Fruit fly (Drosophila melanogaster) whole organism, wandering third instar larva: ENCODE data around the gene Mics1.

Experiments used
- Abd-B ChIP-seq: fragments of >200 bp; optimal IDR thresholded peaks from 2 replicates; lab custom pipeline; 2017; ENCODE audit warnings: missing biosample characterization, missing genetic modification characterization
- CG32264 ChIP-seq: fragments of 200-800 bp; sonication (Bioruptor generic); optimal IDR thresholded peaks from 2 replicates; lab custom pipeline; 2016; ENCODE audit warnings: missing biosample characterization, missing genetic modification characterization
- CrebA ChIP-seq: fragments of 200-800 bp; sonication (Bioruptor generic); optimal IDR thresholded peaks from 2 replicates; lab custom pipeline; 2016; ENCODE audit warnings: missing biosample characterization, mild to moderate bottlenecking, missing genetic modification characterization, borderline replicate concordance
- GATAd ChIP-seq: sonication (Bioruptor generic); optimal IDR thresholded peaks from 2 replicates; lab custom pipeline; 2016; ENCODE audit warnings: missing biosample characterization, missing genetic modification characterization
- HLH106 ChIP-seq: fragments of 200-800 bp; optimal IDR thresholded peaks from 3 replicates; lab custom pipeline; 2019; ENCODE audit warnings: missing biosample characterization, mild to moderate bottlenecking, missing genetic modification characterization, moderate library complexity
- Hnf4 ChIP-seq: fragments of 200-800 bp; sonication (Bioruptor generic); optimal IDR thresholded peaks from 2 replicates; lab custom pipeline; 2016; ENCODE audit warnings: missing biosample characterization, mild to moderate bottlenecking, missing genetic modification characterization
- Hr78 ChIP-seq: fragments of >200 bp; optimal IDR thresholded peaks from 2 replicates; lab custom pipeline; 2017; ENCODE audit warnings: missing biosample characterization, missing genetic modification characterization
- Jra ChIP-seq: sonication (Bioruptor generic); optimal IDR thresholded peaks from 2 replicates; lab custom pipeline; 2016; ENCODE audit warnings: missing biosample characterization, missing genetic modification characterization
- Mio ChIP-seq: sonication (Bioruptor generic); optimal IDR thresholded peaks from 2 replicates; lab custom pipeline; 2016; ENCODE audit warnings: missing biosample characterization, missing genetic modification characterization
- Myc ChIP-seq: fragments of >200 bp; optimal IDR thresholded peaks from 2 replicates; lab custom pipeline; 2017
- N ChIP-seq: fragments of >200 bp; optimal IDR thresholded peaks from 2 replicates; lab custom pipeline; 2018; ENCODE audit warnings: missing biosample characterization, missing external identifiers, missing genetic modification characterization
- OdsH ChIP-seq: fragments of 200-800 bp; sonication (Bioruptor generic); optimal IDR thresholded peaks from 2 replicates; lab custom pipeline; 2016; ENCODE audit warnings: missing biosample characterization, mild to moderate bottlenecking, missing genetic modification characterization
- Rel ChIP-seq, 2 experiments: fragments of 200-800 bp; sonication (Bioruptor generic) in 1 of 2; optimal IDR thresholded peaks; 2 replicates in 1 of 2; 3 replicates in 1 of 2; lab custom pipeline; 2016 to 2019; ENCODE audit warnings: mild to moderate bottlenecking in 2 of 2, missing biosample characterization in 2 of 2, missing genetic modification characterization in 2 of 2, moderate library complexity in 1 of 2
- Sp1 ChIP-seq: fragments of 200-800 bp; sonication (Bioruptor generic); optimal IDR thresholded peaks from 3 replicates; lab custom pipeline; 2019; ENCODE audit warnings: missing biosample characterization, mild to moderate bottlenecking, missing genetic modification characterization, moderate library complexity
- Vsx2 ChIP-seq: fragments of 200-300, 225-300 bp; sonication (Bioruptor generic); optimal IDR thresholded peaks from 2 replicates; lab custom pipeline; 2018; ENCODE audit warnings: missing biosample characterization, missing genetic modification characterization; ENCODE audit not compliant: partially characterized antibody
- br ChIP-seq: fragments of 200-800 bp; sonication (Bioruptor generic); optimal IDR thresholded peaks from 2 replicates; lab custom pipeline; 2016; ENCODE audit warnings: missing biosample characterization, missing genetic modification characterization
- brk ChIP-seq: fragments of 200-800 bp; sonication (Bioruptor generic); optimal IDR thresholded peaks from 2 replicates; lab custom pipeline; 2016; ENCODE audit warnings: missing biosample characterization, mild to moderate bottlenecking, missing genetic modification characterization
- dl ChIP-seq, 2 experiments: fragments of 175-275, 200-275 bp in 1 of 2; fragments of 200-275 bp in 1 of 2; sonication (Bioruptor generic); optimal IDR thresholded peaks; lab custom pipeline; 2018; ENCODE audit warnings: mild to moderate bottlenecking in 2 of 2, missing biosample characterization in 2 of 2, missing genetic modification characterization in 2 of 2, moderate library complexity in 2 of 2; ENCODE audit not compliant: partially characterized antibody in 2 of 2, insufficient read depth in 1 of 2
- dsf ChIP-seq: sonication (Bioruptor generic); optimal IDR thresholded peaks from 2 replicates; lab custom pipeline; 2016; ENCODE audit warnings: missing biosample characterization, missing genetic modification characterization, borderline replicate concordance
- ey ChIP-seq: fragments of 200-800 bp; sonication (Bioruptor generic); optimal IDR thresholded peaks from 2 replicates; lab custom pipeline; 2016; ENCODE audit warnings: missing biosample characterization, missing genetic modification characterization
- foxo ChIP-seq, 2 experiments: fragments of 200-800 bp; sonication (Bioruptor generic); optimal IDR thresholded peaks; 2 replicates in 1 of 2; 3 replicates in 1 of 2; lab custom pipeline; 2016 to 2017; ENCODE audit warnings: missing biosample characterization in 2 of 2, missing genetic modification characterization in 2 of 2
- h ChIP-seq: fragments of 200-800 bp; sonication (Bioruptor generic); optimal IDR thresholded peaks from 3 replicates; lab custom pipeline; 2016; ENCODE audit warnings: missing biosample characterization, mild to moderate bottlenecking, missing genetic modification characterization
- jim ChIP-seq: fragments of 175-275, 200-325 bp; sonication (Bioruptor generic); optimal IDR thresholded peaks from 2 replicates; lab custom pipeline; 2016; ENCODE audit warnings: missing biosample characterization, mild to moderate bottlenecking, missing genetic modification characterization
- lola ChIP-seq: fragments of >200 bp; optimal IDR thresholded peaks from 2 replicates; lab custom pipeline; 2017; ENCODE audit warnings: missing biosample characterization, missing genetic modification characterization
- psq ChIP-seq: fragments of 200-800 bp; sonication (Bioruptor generic); optimal IDR thresholded peaks from 3 replicates; lab custom pipeline; 2017; ENCODE audit warnings: missing biosample characterization, mild to moderate bottlenecking, missing genetic modification characterization, moderate library complexity
- rgr ChIP-seq: fragments of 200-800 bp; sonication (Bioruptor generic); optimal IDR thresholded peaks from 3 replicates; lab custom pipeline; 2016; ENCODE audit warnings: missing biosample characterization, mild to moderate bottlenecking, missing genetic modification characterization
- sage ChIP-seq: fragments of 200-800 bp; sonication (Bioruptor generic); optimal IDR thresholded peaks from 2 replicates; lab custom pipeline; 2016; ENCODE audit warnings: missing biosample characterization, mild to moderate bottlenecking, missing genetic modification characterization
- sv ChIP-seq: fragments of 200-800 bp; sonication (Bioruptor generic); optimal IDR thresholded peaks from 3 replicates; lab custom pipeline; 2016; ENCODE audit warnings: missing biosample characterization, missing genetic modification characterization
- tai ChIP-seq: sonication (Bioruptor generic); optimal IDR thresholded peaks from 2 replicates; lab custom pipeline; 2016; ENCODE audit warnings: missing biosample characterization, missing genetic modification characterization
- usp ChIP-seq: fragments of >200 bp; optimal IDR thresholded peaks from 2 replicates; lab custom pipeline; 2017; ENCODE audit warnings: missing biosample characterization, missing genetic modification characterization
- woc ChIP-seq: sonication (Bioruptor generic); optimal IDR thresholded peaks from 2 replicates; lab custom pipeline; 2016; ENCODE audit warnings: missing biosample characterization, mild to moderate bottlenecking, missing genetic modification characterization

The Mics1 gene

dm6 chr3R:7524160-7524559 is 22.0 kb upstream of the Mics1 start:
- TF ChIP-seq jim (GFP tag; lab: Kevin White, UChicago) = no peak
- no peak for TF ChIP-seq Mio (GFP tag; lab: Kevin White, UChicago)
- TF ChIP-seq dl (GFP tag; optimal IDR thresholded peaks at IDR 0.05; lab: Kevin White, UChicago; ENCODE audit: insufficient read depth in 1 of 2, partially characterized antibody in 2 of 2) = no peak
- TF ChIP-seq GATAd (GFP tag; lab: Kevin White, UChicago) = no peak
- TF ChIP-seq Abd-B (GFP tag; lab: Kevin White, UChicago) = no peak
- TF ChIP-seq brk (GFP tag; lab: Kevin White, UChicago) = no peak
- no peak for TF ChIP-seq rgr (GFP tag; lab: Kevin White, UChicago)

- TF ChIP-seq dsf (GFP tag; lab: Kevin White, UChicago) = no peak
- TF ChIP-seq ey (GFP tag; lab: Kevin White, UChicago) = no peak
- TF ChIP-seq h (GFP tag; lab: Kevin White, UChicago) = no peak
- TF ChIP-seq Hr78 (GFP tag; lab: Kevin White, UChicago) = no peak
- no peak for TF ChIP-seq sv (GFP tag; lab: Kevin White, UChicago)
- no peak for TF ChIP-seq HLH106 (tag; lab: Kevin White, UChicago)
- peak; percentile 84 for TF ChIP-seq CrebA
- TF ChIP-seq Myc (lab: Kevin White, UChicago) = no peak
- TF ChIP-seq jim (GFP tag; lab: Kevin White, UChicago) = no peak
- no peak for TF ChIP-seq tai (GFP tag; lab: Kevin White, UChicago)
- peak; percentile 45 for TF ChIP-seq psq (GFP tag; lab: Kevin White, UChicago)
- peak; percentile 31 for TF ChIP-seq Sp1 (GFP tag; lab: Kevin White, UChicago)
- peak; percentile 30 for TF ChIP-seq Rel (GFP tag; optimal IDR thresholded peaks at IDR 0.05; lab: Kevin White, UChicago)
- peak; percentile 38 for TF ChIP-seq Rel (tag; optimal IDR thresholded peaks at IDR 0.05; lab: Kevin White, UChicago)
- TF ChIP-seq Vsx2 (GFP tag; lab: Kevin White, UChicago) = no peak
These were observed 21.4 kb upstream of the Mics1 start, which contains the start of gene alpha-Est7 for dm6 chr3R:7523594-7523993. alpha-Est7 (minus strand) TSS chr3R:7523753.

- no peak for TF ChIP-seq CG32264 (GFP tag; lab: Kevin White, UChicago)
- no peak for TF ChIP-seq ey (GFP tag; lab: Kevin White, UChicago)
- TF ChIP-seq Mio (GFP tag; lab: Kevin White, UChicago) = no peak
- TF ChIP-seq Abd-B (GFP tag; lab: Kevin White, UChicago) = no peak
- TF ChIP-seq Rel (GFP tag; optimal IDR thresholded peaks at IDR 0.05; lab: Kevin White, UChicago) = no peak
- no peak for TF ChIP-seq Rel (tag; optimal IDR thresholded peaks at IDR 0.05; lab: Kevin White, UChicago)
- TF ChIP-seq HLH106 (tag; lab: Kevin White, UChicago) = no peak
- no peak for TF ChIP-seq h (GFP tag; lab: Kevin White, UChicago)
- no peak for TF ChIP-seq CrebA
- TF ChIP-seq woc (GFP tag; lab: Kevin White, UChicago) = no peak
- TF ChIP-seq dsf (GFP tag; lab: Kevin White, UChicago) = no peak
- TF ChIP-seq rgr (GFP tag; lab: Kevin White, UChicago) = no peak
- no peak for TF ChIP-seq lola (GFP tag; lab: Kevin White, UChicago)
- TF ChIP-seq Jra (GFP tag; lab: Kevin White, UChicago) = no peak
- no peak for TF ChIP-seq Hnf4 (GFP tag; lab: Kevin White, UChicago)
- no peak for TF ChIP-seq sv (GFP tag; lab: Kevin White, UChicago)
These were observed 20.2 kb upstream of the Mics1 start for dm6 chr3R:7522266-7522955.

DNA sequence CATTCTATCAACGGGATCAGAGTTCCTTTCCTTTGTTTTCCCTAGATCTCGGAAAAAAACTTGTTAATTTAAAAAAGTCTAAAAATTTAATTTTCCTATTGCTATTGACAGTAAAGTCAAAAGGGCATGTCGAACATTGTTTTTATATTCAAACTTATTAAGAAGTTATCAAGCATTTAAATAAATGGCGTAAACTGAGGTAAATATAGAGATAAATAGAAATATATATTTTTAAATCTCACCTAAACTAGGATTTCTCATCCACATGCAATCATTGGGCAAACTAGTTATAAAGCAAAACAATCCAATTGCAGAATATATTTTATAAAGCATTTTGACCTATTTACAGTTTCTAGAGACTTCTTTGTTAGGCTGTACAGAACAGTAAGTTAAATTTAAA is 17.2 kb upstream of the Mics1 start, which contains the start of gene Ubc84D:
Gene Ubc84D, minus strand, starts transcription at position 101 of the 400 bp plus-strand sequence.
- no peak for TF ChIP-seq Jra (GFP tag; lab: Kevin White, UChicago)
- TF ChIP-seq ey (GFP tag; lab: Kevin White, UChicago) = no peak
- TF ChIP-seq sage (GFP tag; lab: Kevin White, UChicago) = no peak
- TF ChIP-seq OdsH (GFP tag; lab: Kevin White, UChicago) = no peak
- TF ChIP-seq jim (GFP tag; lab: Kevin White, UChicago) = no peak
- no peak for TF ChIP-seq Hr78 (GFP tag; lab: Kevin White, UChicago)
- no peak for TF ChIP-seq lola (GFP tag; lab: Kevin White, UChicago)
- TF ChIP-seq brk (GFP tag; lab: Kevin White, UChicago) = no peak
- TF ChIP-seq usp (GFP tag; lab: Kevin White, UChicago) = no peak
- no peak for TF ChIP-seq br (GFP tag; lab: Kevin White, UChicago)
- no peak for TF ChIP-seq CG32264 (GFP tag; lab: Kevin White, UChicago)
- no peak for TF ChIP-seq Sp1 (GFP tag; lab: Kevin White, UChicago)
- TF ChIP-seq N (GFP tag; lab: Kevin White, UChicago) = no peak
- TF ChIP-seq foxo (GFP tag; optimal IDR thresholded peaks at IDR 0.05; lab: Kevin White, UChicago) = no peak
- no peak for TF ChIP-seq sv (GFP tag; lab: Kevin White, UChicago)
